Fruit fly (Drosophila melanogaster) whole organism, adult: Measurements from ENCODE around the gene CG15877.

Experiments used
- CG11617 ChIP-seq: fragments of 200-800 bp; sonication (Bioruptor generic); optimal IDR thresholded peaks from 2 replicates; lab custom pipeline; 2017; ENCODE audit warnings: mild to moderate bottlenecking, missing biosample characterization, missing genetic modification reagents, missing genetic modification characterization
- CG12768 ChIP-seq: fragments of 200-800 bp; sonication (Bioruptor generic); optimal IDR thresholded peaks from 2 replicates; lab custom pipeline; 2017; ENCODE audit warnings: missing biosample characterization, missing genetic modification characterization, mild to moderate bottlenecking, moderate library complexity, missing genetic modification reagents
- CG14711 ChIP-seq: fragments of 200-800 bp; sonication (Bioruptor generic); optimal IDR thresholded peaks from 2 replicates; lab custom pipeline; 2018; ENCODE audit warnings: missing biosample characterization, mild to moderate bottlenecking, missing genetic modification characterization, moderate library complexity
- CG1620 ChIP-seq: fragments of 200-800 bp; sonication (Bioruptor generic); optimal IDR thresholded peaks from 2 replicates; lab custom pipeline; 2016; ENCODE audit warnings: missing biosample characterization, missing genetic modification characterization
- CG33017 ChIP-seq: fragments of 200-800 bp; sonication (Bioruptor generic); optimal IDR thresholded peaks from 2 replicates; lab custom pipeline; 2018; ENCODE audit warnings: missing biosample characterization, mild to moderate bottlenecking, missing genetic modification characterization, moderate library complexity
- CG5204 ChIP-seq: fragments of 200-800 bp; sonication (Bioruptor generic); optimal IDR thresholded peaks from 2 replicates; lab custom pipeline; 2016; ENCODE audit warnings: missing biosample characterization, missing genetic modification characterization
- CG7045 ChIP-seq: fragments of 200-800 bp; sonication (Bioruptor generic); optimal IDR thresholded peaks from 2 replicates; lab custom pipeline; 2017; ENCODE audit warnings: missing biosample characterization, mild to moderate bottlenecking, missing genetic modification characterization
- CG7101 ChIP-seq: fragments of 200-800 bp; sonication (Bioruptor generic); optimal IDR thresholded peaks from 2 replicates; lab custom pipeline; 2018; ENCODE audit warnings: missing biosample characterization, mild to moderate bottlenecking, missing genetic modification characterization, moderate library complexity
- Clk ChIP-seq: fragments of 200-800 bp; sonication (Bioruptor generic); optimal IDR thresholded peaks from 2 replicates; lab custom pipeline; 2017; ENCODE audit warnings: missing biosample characterization, missing genetic modification characterization
- Crg-1 ChIP-seq: fragments of 200-800 bp; sonication (Bioruptor generic); optimal IDR thresholded peaks from 2 replicates; lab custom pipeline; 2016; ENCODE audit warnings: missing biosample characterization, missing genetic modification characterization
- Hr96 ChIP-seq: fragments of 200-800 bp; sonication (Bioruptor generic); optimal IDR thresholded peaks from 2 replicates; lab custom pipeline; 2016; ENCODE audit warnings: missing biosample characterization, missing genetic modification characterization
- Mnt ChIP-seq: fragments of 200-800 bp; sonication (Bioruptor generic); optimal IDR thresholded peaks from 2 replicates; lab custom pipeline; 2016; ENCODE audit warnings: missing biosample characterization, mild to moderate bottlenecking, missing genetic modification characterization
- bab1 ChIP-seq: fragments of 200-800 bp; sonication (Bioruptor generic); optimal IDR thresholded peaks from 3 replicates; lab custom pipeline; 2019; ENCODE audit warnings: missing biosample characterization, mild to moderate bottlenecking, missing genetic modification characterization, moderate library complexity
- cic ChIP-seq: fragments of 200-800 bp; sonication (Bioruptor generic); optimal IDR thresholded peaks from 2 replicates; lab custom pipeline; 2017; ENCODE audit warnings: missing biosample characterization, mild to moderate bottlenecking, missing genetic modification characterization, moderate library complexity
- cnc ChIP-seq, 2 experiments: fragments of >200 bp; optimal IDR thresholded peaks; 2 replicates each; lab custom pipeline; 2017
- kay ChIP-seq: fragments of 200-800 bp; sonication (Bioruptor generic); peaks from one replicate; lab custom pipeline; 2016; ENCODE audit warnings: missing biosample characterization, missing genetic modification characterization, borderline replicate concordance
- ovo ChIP-seq: fragments of 200-800 bp; sonication (Bioruptor generic); optimal IDR thresholded peaks from 2 replicates; lab custom pipeline; 2016; ENCODE audit warnings: missing biosample characterization, missing genetic modification characterization
- pad ChIP-seq: fragments of 200-800 bp; sonication (Bioruptor generic); optimal IDR thresholded peaks from 3 replicates; lab custom pipeline; 2017; ENCODE audit warnings: missing biosample characterization, missing genetic modification characterization, mild to moderate bottlenecking, moderate library complexity, missing genetic modification reagents
- tj ChIP-seq: fragments of 200-800 bp; sonication (Bioruptor generic); optimal IDR thresholded peaks from 3 replicates; lab custom pipeline; 2017; ENCODE audit warnings: missing biosample characterization, mild to moderate bottlenecking, missing genetic modification characterization, moderate library complexity
- toe ChIP-seq: fragments of 200-800 bp; sonication (Bioruptor generic); optimal IDR thresholded peaks from 2 replicates; lab custom pipeline; 2016; ENCODE audit warnings: missing biosample characterization, missing genetic modification characterization

The CG15877 gene

DNA sequence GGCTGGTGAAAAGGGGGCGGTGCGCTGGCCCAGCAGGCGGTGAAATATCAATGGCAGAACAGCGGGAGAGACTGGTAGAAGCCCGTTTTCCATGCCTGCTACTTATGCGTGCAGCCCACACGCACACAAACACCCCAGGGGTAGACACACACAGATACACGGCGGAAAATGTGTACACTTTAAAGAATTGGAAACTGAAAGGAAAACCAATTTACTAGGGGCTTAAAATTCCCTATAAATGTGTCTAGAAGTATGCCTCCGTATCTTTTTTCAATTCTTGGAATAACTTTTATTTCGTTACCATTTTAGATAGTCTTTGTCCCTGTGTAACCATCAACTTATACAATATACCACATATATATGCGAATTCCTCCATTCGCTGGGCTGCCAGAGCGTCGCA lies 45.1 kb downstream of the CG15877 start:
- TF ChIP-seq cnc (optimal IDR thresholded peaks at IDR 0.05; lab: Kevin White, UChicago) = no peak
- no peak for TF ChIP-seq toe (GFP tag; lab: Kevin White, UChicago)
- TF ChIP-seq CG5204 (GFP tag; lab: Kevin White, UChicago) = no peak
- no peak for TF ChIP-seq CG14711 (tag; lab: Kevin White, UChicago)
- no peak for TF ChIP-seq ovo (GFP tag; lab: Kevin White, UChicago)
- TF ChIP-seq bab1 (GFP tag; lab: Kevin White, UChicago) = no peak
- no peak for TF ChIP-seq Clk (GFP tag; lab: Kevin White, UChicago)
- no peak for TF ChIP-seq kay (GFP tag; lab: Kevin White, UChicago)
- TF ChIP-seq Hr96 = no peak
- TF ChIP-seq CG7101 (tag; lab: Kevin White, UChicago) = no peak
- no peak for TF ChIP-seq CG33017
- TF ChIP-seq CG11617 (GFP tag; lab: Kevin White, UChicago) = no peak
- no peak for TF ChIP-seq pad (GFP tag; lab: Kevin White, UChicago)
- TF ChIP-seq Mnt (GFP tag; lab: Kevin White, UChicago) = no peak
- TF ChIP-seq CG12768 (GFP tag; lab: Kevin White, UChicago) = no peak
- no peak for TF ChIP-seq cic (GFP tag; lab: Kevin White, UChicago)
- no peak for TF ChIP-seq CG1620 (GFP tag; lab: Kevin White, UChicago)
- TF ChIP-seq tj (GFP tag; lab: Kevin White, UChicago) = no peak

DNA sequence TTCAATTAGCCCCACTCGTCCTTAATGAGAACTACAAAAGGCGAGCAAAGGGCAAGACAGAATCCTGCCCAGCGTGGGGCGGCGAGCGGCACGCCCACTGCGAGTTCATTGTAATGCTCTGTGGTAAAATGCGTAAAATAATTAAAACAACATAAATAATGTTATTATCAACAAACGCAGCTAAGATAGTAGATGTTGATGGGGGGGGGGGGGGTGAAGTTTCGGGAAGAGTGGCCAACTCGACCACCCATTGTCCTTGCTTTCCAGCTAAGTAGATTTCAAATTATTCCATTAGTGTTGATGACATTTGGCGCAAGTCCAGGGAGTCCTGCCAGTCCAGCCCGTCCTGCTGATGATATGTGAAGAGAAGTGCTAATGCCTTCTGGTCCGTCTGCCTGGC lies 48.6 kb downstream of the CG15877 start:
- TF ChIP-seq ovo (GFP tag; lab: Kevin White, UChicago) = no peak
- TF ChIP-seq pad (GFP tag; lab: Kevin White, UChicago) = no peak
- no peak for TF ChIP-seq CG11617 (GFP tag; lab: Kevin White, UChicago)
- no peak for TF ChIP-seq Hr96
- TF ChIP-seq Clk (GFP tag; lab: Kevin White, UChicago) = no peak
- no peak for TF ChIP-seq CG12768 (GFP tag; lab: Kevin White, UChicago)
- TF ChIP-seq CG1620 (GFP tag; lab: Kevin White, UChicago) = no peak
- no peak for TF ChIP-seq cnc (optimal IDR thresholded peaks at IDR 0.05; lab: Kevin White, UChicago)
- no peak for TF ChIP-seq bab1 (GFP tag; lab: Kevin White, UChicago)
- TF ChIP-seq toe (GFP tag; lab: Kevin White, UChicago) = no peak
- TF ChIP-seq cic (GFP tag; lab: Kevin White, UChicago) = no peak
- no peak for TF ChIP-seq CG7101 (tag; lab: Kevin White, UChicago)
- TF ChIP-seq CG7045 (GFP tag; lab: Kevin White, UChicago) = no peak
- no peak for TF ChIP-seq CG14711 (tag; lab: Kevin White, UChicago)
- no peak for TF ChIP-seq Crg-1
- TF ChIP-seq Mnt (GFP tag; lab: Kevin White, UChicago) = no peak
- TF ChIP-seq tj (GFP tag; lab: Kevin White, UChicago) = no peak
- no peak for TF ChIP-seq CG33017
- TF ChIP-seq CG5204 (GFP tag; lab: Kevin White, UChicago) = no peak
- TF ChIP-seq kay (GFP tag; lab: Kevin White, UChicago) = no peak
